Worm (Caenorhabditis elegans) whole organism, late embryonic: Measurements from ENCODE around the gene yars-2.

Experiments
- ceh-24 ChIP-seq: sonication (generic microtip); optimal IDR thresholded peaks from 2 replicates; lab custom pipeline; 2016; ENCODE audit warnings: mild to moderate bottlenecking, missing genetic modification characterization, missing compliant biosample characterization
- ets-4 ChIP-seq: sonication (generic microtip); optimal IDR thresholded peaks from 2 replicates; lab custom pipeline; 2016; ENCODE audit warnings: missing genetic modification characterization, missing compliant biosample characterization
- fax-1 ChIP-seq: sonication (generic microtip); optimal IDR thresholded peaks from 2 replicates; lab custom pipeline; 2016; ENCODE audit warnings: missing genotype, missing genetic modification characterization, missing compliant biosample characterization
- fkh-10 ChIP-seq: fragments of 150-350 bp; optimal IDR thresholded peaks from 2 replicates; lab custom pipeline; 2014; ENCODE audit warnings: missing biosample characterization, missing genetic modification reagents, missing genetic modification characterization
- hlh-30 ChIP-seq: sonication (generic microtip); optimal IDR thresholded peaks from 2 replicates; lab custom pipeline; 2017; ENCODE audit warnings: antibody characterized with exemption, missing genetic modification characterization, missing compliant biosample characterization; ENCODE audit not compliant: insufficient read depth
- hlh-6 ChIP-seq: sonication (generic microtip); optimal IDR thresholded peaks from 2 replicates; lab custom pipeline; 2016; ENCODE audit warnings: missing genotype, missing genetic modification characterization, missing compliant biosample characterization
- nhr-11 ChIP-seq: fragments of 150-350 bp; optimal IDR thresholded peaks from 2 replicates; lab custom pipeline; 2014; ENCODE audit warnings: missing biosample characterization, missing genetic modification characterization
- nhr-232 ChIP-seq: sonication (generic microtip); optimal IDR thresholded peaks from 2 replicates; lab custom pipeline; 2016; ENCODE audit warnings: missing genetic modification characterization, missing compliant biosample characterization
- tbx-2 ChIP-seq: sonication (generic microtip); optimal IDR thresholded peaks from 2 replicates; lab custom pipeline; 2016; ENCODE audit warnings: missing genetic modification characterization, missing compliant biosample characterization
- ttx-3 ChIP-seq: sonication (generic microtip); optimal IDR thresholded peaks from 2 replicates; lab custom pipeline; 2016; ENCODE audit warnings: missing genetic modification reagents, missing genetic modification characterization, missing compliant biosample characterization
- zip-5 ChIP-seq: sonication (generic microtip); optimal IDR thresholded peaks from 2 replicates; lab custom pipeline; 2016; ENCODE audit warnings: missing genetic modification characterization, missing compliant biosample characterization

- TF ChIP-seq tbx-2 (tag; lab: Kevin White, UChicago) (no peak), ets-4 (tag; lab: Kevin White, UChicago) (no peak), hlh-30 (tag; lab: Kevin White, UChicago) (no peak), fkh-10 (no peak), fax-1 (tag; lab: Kevin White, UChicago) (no peak), zip-5 (tag; lab: Kevin White, UChicago) (no peak), ttx-3 (tag; lab: Kevin White, UChicago) (no peak), nhr-232 (tag; lab: Kevin White, UChicago) (no peak), nhr-11 (no peak), hlh-6 (tag; lab: Kevin White, UChicago) (no peak), ceh-24 (tag; lab: Kevin White, UChicago) (no peak)
These were observed 8.5 kb downstream of the yars-2 start, which contains the start of gene ogdh-1 for ce11 chrIV:4703911-4704310.
